Fruit fly (Drosophila melanogaster): ENCODE data around the gene Mp.
A peak's percentile ranks its signal among the peaks of the same experiment; 100 is the strongest.

The Mp gene

dm6 chr3L:7008351-7008750 lies 9.7 kb downstream of the Mp start (continued):
- TF ChIP-seq slbo (GFP tag; IDR thresholded peaks at IDR 0.05) (peak; percentile 30), gsb (GFP tag; IDR thresholded peaks at IDR 0.05) (0 out of 2 replicates have a peak, but pooled peaks have one; percentile 17), CG6854 (GFP tag; optimal IDR thresholded peaks at IDR 0.05) (peak; percentile 78), slp2 (GFP tag; optimal IDR thresholded peaks at IDR 0.05) (peak; percentile 32), CG7839 (tag; optimal IDR thresholded peaks at IDR 0.05) (peak; percentile 94), Sin3A (optimal IDR thresholded peaks at IDR 0.05) (no peak), CG12659 (GFP tag; optimal IDR thresholded peaks at IDR 0.05) (peak; percentile 91), scrt (GFP tag; optimal IDR thresholded peaks at IDR 0.05) (peak; percentile 68), MTF-1 (GFP tag; optimal IDR thresholded peaks at IDR 0.05; ENCODE audit: borderline replicate concordance) (peak; percentile 15), Mes4 (GFP tag; optimal IDR thresholded peaks at IDR 0.05) (peak; percentile 29), jumu (GFP tag; optimal IDR thresholded peaks at IDR 0.05) (no peak), slou (GFP tag; optimal IDR thresholded peaks at IDR 0.05) (peak; percentile 52), nerfin-2 (GFP tag; IDR thresholded peaks at IDR 0.05; ENCODE audit: partially characterized antibody) (no peak), CG6272 (GFP tag; IDR thresholded peaks at IDR 0.05) (no peak), mirr (GFP tag; optimal IDR thresholded peaks at IDR 0.05) (no peak), CG7928 (GFP tag; optimal IDR thresholded peaks at IDR 0.05) (no peak), pzg (GFP tag; optimal IDR thresholded peaks at IDR 0.05) (no peak), h (optimal IDR thresholded peaks at IDR 0.05) (no peak), kay (GFP tag; optimal IDR thresholded peaks at IDR 0.05) (peak; percentile 52), CG18599 (GFP tag; optimal IDR thresholded peaks at IDR 0.05) (peak; percentile 87), fd3F (GFP tag; optimal IDR thresholded peaks at IDR 0.05) (peak; percentile 77), CG1603 (tag; optimal IDR thresholded peaks at IDR 0.05) (peak; percentile 10), dm (GFP tag; optimal IDR thresholded peaks at IDR 0.05) (no peak), dan (GFP tag; IDR thresholded peaks at IDR 0.05) (no peak), Hr39 (optimal IDR thresholded peaks at IDR 0.05) (no peak), CG2678 (tag; optimal IDR thresholded peaks at IDR 0.05) (peak; percentile 96), CG32772 (GFP tag; IDR thresholded peaks at IDR 0.05) (peak; percentile 62), CG12236 (GFP tag; optimal IDR thresholded peaks at IDR 0.05) (no peak), CG6654 (GFP tag; optimal IDR thresholded peaks at IDR 0.05) (peak; percentile 69), NK7.1 (GFP tag; optimal IDR thresholded peaks at IDR 0.05) (peak; percentile 7), HLH3B (GFP tag; IDR thresholded peaks at IDR 0.05) (peak; percentile 68), CG34376 (GFP tag; optimal IDR thresholded peaks at IDR 0.05) (peak; percentile 53), CG15011 (GFP tag; optimal IDR thresholded peaks at IDR 0.05) (peak; percentile 75)

dm6 chr3L:7009411-7009810 lies 10.8 kb downstream of the Mp start:
- TF ChIP-seq Blimp-1 (GFP tag; optimal IDR thresholded peaks at IDR 0.05) (peak; percentile 36), CG17328 (GFP tag; IDR thresholded peaks at IDR 0.05) (no peak), fru (optimal IDR thresholded peaks at IDR 0.05) (no peak), Nf-YA (GFP tag; IDR thresholded peaks at IDR 0.05) (no peak), CG7839 (tag; optimal IDR thresholded peaks at IDR 0.05) (peak; percentile 41), Bdp1 (GFP tag; optimal IDR thresholded peaks at IDR 0.05) (no peak), CG7745 (tag; optimal IDR thresholded peaks at IDR 0.05) (no peak), ems (GFP tag; optimal IDR thresholded peaks at IDR 0.05) (no peak), CG33213 (GFP tag; optimal IDR thresholded peaks at IDR 0.05) (no peak), slp2 (GFP tag; optimal IDR thresholded peaks at IDR 0.05) (no peak), CG15601 (tag; optimal IDR thresholded peaks at IDR 0.05) (no peak), Usf (GFP tag; optimal IDR thresholded peaks at IDR 0.05) (no peak), chm (GFP tag; IDR thresholded peaks at IDR 0.05) (no peak), pros (GFP tag; optimal IDR thresholded peaks at IDR 0.05) (no peak), Hr51 (GFP tag; optimal IDR thresholded peaks at IDR 0.05) (peak in 1 of 2 experiments; percentile 21), CG17802 (tag; optimal IDR thresholded peaks at IDR 0.05) (no peak), tll (GFP tag; optimal IDR thresholded peaks at IDR 0.05) (no peak), phol (tag; optimal IDR thresholded peaks at IDR 0.05) (peak; percentile 51), tio (GFP tag; optimal IDR thresholded peaks at IDR 0.05) (no peak), Sox100B (GFP tag; optimal IDR thresholded peaks at IDR 0.05) (peak; percentile 62), CG16863 (GFP tag; optimal IDR thresholded peaks at IDR 0.05) (no peak), pum (GFP tag; optimal IDR thresholded peaks at IDR 0.05) (no peak)
